Worm (Caenorhabditis elegans) whole organism, L4 larva: ENCODE results near the gene C16E9.2.

Experiments used
- lin-13 ChIP-seq: fragments of 150-350 bp; optimal IDR thresholded peaks from 2 replicates; lab custom pipeline; 2014; ENCODE audit warnings: missing biosample characterization, missing genetic modification reagents, missing genetic modification characterization
- lsy-2 ChIP-seq, 2 experiments: fragments of 150-350 bp in 1 of 2; sonication (generic microtip) in 1 of 2; optimal IDR thresholded peaks; 2 replicates each; lab custom pipeline; 2014 to 2017; ENCODE audit warnings: missing biosample characterization in 2 of 2, missing genetic modification characterization in 2 of 2
- mep-1 ChIP-seq: fragments of 150-350 bp; sonication (generic microtip); optimal IDR thresholded peaks from 3 replicates; lab custom pipeline; 2014; ENCODE audit warnings: missing biosample characterization, missing genetic modification characterization

DNA sequence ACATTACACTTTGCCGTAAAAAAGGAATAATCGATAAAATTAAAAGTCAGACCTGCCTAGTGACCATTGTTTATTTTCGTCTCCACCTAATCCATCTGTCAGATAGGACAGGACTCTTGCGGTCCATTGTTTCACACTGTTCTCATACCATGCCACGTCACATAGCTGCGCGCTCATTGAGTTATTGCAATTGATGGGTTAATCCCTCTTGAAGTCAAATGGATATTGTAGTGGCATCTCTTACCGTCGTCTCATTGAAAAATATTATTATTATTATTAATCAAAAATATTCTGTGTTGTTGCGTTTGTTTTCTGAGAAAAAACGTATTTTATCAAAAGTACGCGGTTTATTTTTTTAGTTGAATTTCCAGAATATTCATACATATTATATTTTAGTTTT, 47.3 kb upstream of the C16E9.2 start:
- TF ChIP-seq mep-1 (tag; lab: Kevin White, UChicago): no peak
- TF ChIP-seq lsy-2 (tag; optimal IDR thresholded peaks at IDR 0.05; lab: Kevin White, UChicago): no peak
- no peak for TF ChIP-seq lin-13 (GFP tag; lab: Kevin White, UChicago)
